Worm (Caenorhabditis elegans) whole organism, L3 larva: Measurements from ENCODE around the gene mcm-10.

Experiments
- R02D3.7 ChIP-seq: fragments of 150-350 bp; optimal IDR thresholded peaks from 2 replicates; lab custom pipeline; 2014; ENCODE audit warnings: missing biosample characterization, missing genetic modification characterization
- ama-1 ChIP-seq: fragments of 150-350 bp; optimal IDR thresholded peaks from 2 replicates; lab custom pipeline; 2018
- egl-5 ChIP-seq: fragments of 150-350 bp; optimal IDR thresholded peaks from 2 replicates; lab custom pipeline; 2017; ENCODE audit warnings: missing biosample characterization, missing genetic modification reagents, missing genetic modification characterization, inconsistent platforms
- fkh-2 ChIP-seq: fragments of 150-350 bp; optimal IDR thresholded peaks from 2 replicates; lab custom pipeline; 2014; ENCODE audit warnings: missing biosample characterization, missing genetic modification reagents, missing genetic modification characterization
- fos-1 ChIP-seq: fragments of 150-350 bp; optimal IDR thresholded peaks from 2 replicates; lab custom pipeline; 2014; ENCODE audit warnings: missing biosample characterization, missing genetic modification characterization
- lin-15B ChIP-seq: fragments of 150-350 bp; optimal IDR thresholded peaks from 2 replicates; lab custom pipeline; 2014; ENCODE audit warnings: missing biosample characterization, missing genetic modification characterization
- lin-39 ChIP-seq: fragments of 150-350 bp; optimal IDR thresholded peaks from 2 replicates; lab custom pipeline; 2018; ENCODE audit warnings: missing biosample characterization, missing genetic modification reagents, missing genetic modification characterization
- mdl-1 ChIP-seq: fragments of 150-350 bp; optimal IDR thresholded peaks from 2 replicates; lab custom pipeline; 2014; ENCODE audit warnings: missing biosample characterization, missing genetic modification characterization
- nhr-25 ChIP-seq: sonication (generic microtip); optimal IDR thresholded peaks from 2 replicates; lab custom pipeline; 2017; ENCODE audit warnings: missing biosample characterization, missing genetic modification characterization
- pha-4 ChIP-seq: fragments of 150-350 bp; optimal IDR thresholded peaks from 2 replicates; lab custom pipeline; 2014; ENCODE audit warnings: missing biosample characterization, missing genetic modification reagents, missing genetic modification characterization
- unc-39 ChIP-seq: sonication (generic microtip); optimal IDR thresholded peaks from 4 replicates; lab custom pipeline; 2017; ENCODE audit warnings: missing biosample characterization, missing genetic modification characterization
- unc-62 ChIP-seq: fragments of 150-350 bp; sonication (generic microtip); optimal IDR thresholded peaks from 4 replicates; lab custom pipeline; 2014; ENCODE audit warnings: missing biosample characterization, missing genetic modification reagents, missing genetic modification characterization
- ztf-11 ChIP-seq: fragments of 150-350 bp; optimal IDR thresholded peaks from 2 replicates; lab custom pipeline; 2014; ENCODE audit warnings: missing biosample characterization, missing genetic modification characterization

- TF ChIP-seq fkh-2 (no peak), unc-39 (tag; lab: Kevin White, UChicago) (no peak), egl-5 (tag; lab: Kevin White, UChicago) (no peak), R02D3.7 (tag; lab: Kevin White, UChicago) (no peak), pha-4 (tag; lab: Kevin White, UChicago) (no peak), unc-62 (GFP tag; lab: Kevin White, UChicago) (no peak), fos-1 (no peak), ama-1 (lab: Kevin White, UChicago) (no peak), lin-39 (tag; lab: Kevin White, UChicago) (no peak), lin-15B (tag; lab: Kevin White, UChicago) (no peak), ztf-11 (tag; lab: Kevin White, UChicago) (no peak), nhr-25 (tag; lab: Kevin White, UChicago) (no peak), mdl-1 (tag; lab: Kevin White, UChicago) (no peak)
Observed at ce11 chrIII:11344125-11344524, 26.8 kb downstream of the mcm-10 start.
